Worm (Caenorhabditis elegans): Measurements from ENCODE around the gene sgnh-1.

DNA sequence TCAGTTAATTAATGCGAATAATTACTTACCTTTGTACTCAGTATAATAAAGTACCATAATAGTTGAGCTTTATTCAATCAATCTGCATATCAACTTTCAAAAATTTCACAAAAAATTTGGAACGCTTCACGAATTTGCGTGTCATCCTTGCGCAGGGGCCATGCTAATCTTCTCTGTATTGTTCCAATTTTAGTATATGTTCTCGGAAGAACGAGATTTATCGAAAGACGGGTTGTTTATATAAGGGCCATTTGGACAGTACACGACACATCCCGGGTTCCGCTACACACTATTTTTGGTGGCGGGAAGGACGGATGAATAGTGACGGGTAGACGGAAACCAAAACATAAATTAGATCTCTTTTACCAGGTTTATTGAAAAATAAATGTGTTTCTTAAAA, 25.2 kb upstream of the sgnh-1 start:
- TF ChIP-seq ama-1 (optimal IDR thresholded peaks at IDR 0.05) (no peak), flt-1 (GFP tag; IDR thresholded peaks at IDR 0.05) (no peak)
